Fruit fly (Drosophila melanogaster) Kc167 (cell line): ENCODE measurements around the gene CG17666.

ENCODE experiments used
- h ChIP-seq: fragments of >200 bp; optimal IDR thresholded peaks from 3 replicates; lab custom pipeline; 2018; ENCODE audit warnings: missing external identifiers
- psq ChIP-seq: fragments of >200 bp; optimal IDR thresholded peaks from 2 replicates; lab custom pipeline; 2017; ENCODE audit warnings: missing external identifiers
- ttk ChIP-seq: sonication (Bioruptor generic); optimal IDR thresholded peaks from 2 replicates; lab custom pipeline; 2017; ENCODE audit warnings: missing external identifiers

dm6 chr3L:12746241-12746640 lies 34.9 kb upstream of the CG17666 start:
- TF ChIP-seq ttk (no peak), psq (lab: Kevin White, UChicago) (no peak), h (lab: Kevin White, UChicago) (no peak)
